Fruit fly (Drosophila melanogaster) whole organism, embryonic: ENCODE data around the gene Irbp.

Experiments used
- Awh ChIP-seq: fragments of 200-800 bp; sonication (Bioruptor generic); IDR thresholded peaks from 2 replicates; pipeline ENCODE4, ENCODE4 v1.3.6; 2022; ENCODE audit warnings: missing biosample characterization, missing genetic modification characterization
- C15 ChIP-seq: fragments of 200-800 bp; sonication (Bioruptor generic); IDR thresholded peaks from 3 replicates; pipeline ENCODE4 v1.3.6; 2022; ENCODE audit warnings: missing biosample characterization, missing genetic modification characterization
- CG1024 ChIP-seq: fragments of 200-800 bp; sonication (Bioruptor generic); IDR thresholded peaks from 2 replicates; pipeline ENCODE4 v1.3.6; 2022; ENCODE audit warnings: missing biosample characterization, missing genetic modification characterization
- CG10267 ChIP-seq: fragments of 200-800 bp; sonication (Bioruptor generic); optimal IDR thresholded peaks from 2 replicates; lab custom pipeline; 2018; ENCODE audit warnings: missing biosample characterization, mild to moderate bottlenecking, missing genetic modification characterization, moderate library complexity
- CG14441 ChIP-seq: fragments of 200-800 bp; sonication (Bioruptor generic); IDR thresholded peaks from 2 replicates; pipeline ENCODE4 v1.3.6; 2022; ENCODE audit warnings: missing biosample characterization, missing genetic modification characterization
- CG15479 ChIP-seq: fragments of 200-800 bp; sonication (Bioruptor generic); optimal IDR thresholded peaks from 3 replicates; lab custom pipeline; 2019; ENCODE audit warnings: missing biosample characterization, mild to moderate bottlenecking, missing genetic modification characterization, moderate library complexity
- CG1602 ChIP-seq: fragments of 200-800 bp; sonication (Bioruptor generic); optimal IDR thresholded peaks from 3 replicates; lab custom pipeline; 2016; ENCODE audit warnings: missing biosample characterization, missing genetic modification characterization
- CG17361 ChIP-seq: fragments of 200-800 bp; sonication (Bioruptor generic); IDR thresholded peaks from 3 replicates; pipeline ENCODE4 v1.3.6; 2022; ENCODE audit warnings: missing biosample characterization, missing genetic modification characterization
- CG2889 ChIP-seq: fragments of 200-800 bp; sonication (Bioruptor generic); IDR thresholded peaks from 3 replicates; pipeline ENCODE4 v1.3.6; 2022; ENCODE audit warnings: missing biosample characterization, missing genetic modification characterization
- CG3163 ChIP-seq: fragments of 200-800 bp; sonication (Bioruptor generic); optimal IDR thresholded peaks from 3 replicates; lab custom pipeline; 2016; ENCODE audit warnings: missing biosample characterization, missing genetic modification characterization
- CG34376 ChIP-seq: fragments of 200-800 bp; sonication (Bioruptor generic); optimal IDR thresholded peaks from 2 replicates; lab custom pipeline; 2018; ENCODE audit warnings: missing biosample characterization, mild to moderate bottlenecking, missing genetic modification characterization
- CG3847 ChIP-seq: fragments of 200-800 bp; sonication (Bioruptor generic); IDR thresholded peaks from 2 replicates; pipeline ENCODE4 v1.3.6; 2022; ENCODE audit warnings: missing biosample characterization, missing genetic modification characterization
- CG4360 ChIP-seq: fragments of 200-800 bp; sonication (Bioruptor generic); IDR thresholded peaks from 2 replicates; pipeline ENCODE4 v1.3.6; 2022; ENCODE audit warnings: missing biosample characterization, missing genetic modification characterization
- CG5180 ChIP-seq: fragments of 200-800 bp; sonication (Bioruptor generic); optimal IDR thresholded peaks from 3 replicates; lab custom pipeline; 2017; ENCODE audit warnings: missing biosample characterization, missing genetic modification characterization, mild to moderate bottlenecking, moderate library complexity, missing genetic modification reagents
- CG5953 ChIP-seq: fragments of 200-800 bp; sonication (Bioruptor generic); IDR thresholded peaks from 2 replicates; pipeline ENCODE4 v1.3.6; 2022; ENCODE audit warnings: missing biosample characterization, missing genetic modification characterization
- CG6854 ChIP-seq: fragments of 200-800 bp; sonication (Bioruptor generic); optimal IDR thresholded peaks from 3 replicates; lab custom pipeline; 2017; ENCODE audit warnings: missing biosample characterization, mild to moderate bottlenecking, missing genetic modification characterization
- CG7357 ChIP-seq: fragments of 200-800 bp; sonication (Bioruptor generic); IDR thresholded peaks from 3 replicates; pipeline ENCODE4 v1.3.6; 2022; ENCODE audit warnings: missing biosample characterization, missing genetic modification characterization
- CG7556 ChIP-seq: fragments of 200-800 bp; sonication (Bioruptor generic); optimal IDR thresholded peaks from 2 replicates; lab custom pipeline; 2017; ENCODE audit warnings: missing biosample characterization, mild to moderate bottlenecking, missing genetic modification characterization
- CG7963 ChIP-seq: fragments of 200-800 bp; sonication (Bioruptor generic); IDR thresholded peaks from 3 replicates; pipeline ENCODE4 v1.3.6; 2022; ENCODE audit warnings: missing biosample characterization, missing genetic modification characterization; ENCODE audit not compliant: partially characterized antibody
- CG7987 ChIP-seq: fragments of 200-800 bp; sonication (Bioruptor generic); optimal IDR thresholded peaks from 2 replicates; lab custom pipeline; 2018; ENCODE audit warnings: missing biosample characterization, mild to moderate bottlenecking, missing genetic modification characterization, moderate library complexity
- CG8944 ChIP-seq: fragments of 200-800 bp; sonication (Bioruptor generic); optimal IDR thresholded peaks from 3 replicates; lab custom pipeline; 2016; ENCODE audit warnings: missing biosample characterization, missing genetic modification characterization
- CG9876 ChIP-seq: fragments of 200-800 bp; sonication (Bioruptor generic); optimal IDR thresholded peaks from 2 replicates; lab custom pipeline; 2016; ENCODE audit warnings: missing biosample characterization, missing genetic modification characterization
- Doc3 ChIP-seq: fragments of 200-800 bp; sonication (Bioruptor generic); IDR thresholded peaks from 3 replicates; pipeline ENCODE4 v1.3.6; 2022; ENCODE audit warnings: missing biosample characterization, missing genetic modification characterization; ENCODE audit not compliant: partially characterized antibody
- HLH3B ChIP-seq: fragments of 200-800 bp; sonication (Bioruptor generic); IDR thresholded peaks from 2 replicates; pipeline ENCODE4 v1.3.6; 2022; ENCODE audit warnings: missing biosample characterization, missing genetic modification characterization
- HLHmδ ChIP-seq: fragments of 200-800 bp; sonication (Bioruptor generic); optimal IDR thresholded peaks from 2 replicates; lab custom pipeline; 2018; ENCODE audit warnings: missing biosample characterization, mild to moderate bottlenecking, missing genetic modification characterization, moderate library complexity
- Hmx ChIP-seq: fragments of 200-800 bp; sonication (Bioruptor generic); optimal IDR thresholded peaks from 2 replicates; lab custom pipeline; 2016; ENCODE audit warnings: missing biosample characterization, missing genetic modification characterization
- MBD-R2 ChIP-seq: fragments of 200-800 bp; sonication (Bioruptor generic); IDR thresholded peaks from 2 replicates; pipeline ENCODE4 v1.3.6; 2022; ENCODE audit warnings: missing biosample characterization, missing genetic modification characterization
- Oli ChIP-seq: fragments of 200-800 bp; sonication (Bioruptor generic); optimal IDR thresholded peaks from 2 replicates; lab custom pipeline; 2018; ENCODE audit warnings: missing biosample characterization, mild to moderate bottlenecking, missing genetic modification characterization, moderate library complexity
- Sin3A ChIP-seq: fragments of >200 bp; optimal IDR thresholded peaks from 2 replicates; lab custom pipeline; 2018
- ash1 ChIP-seq: fragments of 200-800 bp; sonication (Bioruptor generic); optimal IDR thresholded peaks from 2 replicates; lab custom pipeline; 2018; ENCODE audit warnings: missing biosample characterization, mild to moderate bottlenecking, missing genetic modification characterization
- br ChIP-seq: fragments of >200 bp; optimal IDR thresholded peaks from 2 replicates; lab custom pipeline; 2017
- btn ChIP-seq: fragments of 200-800 bp; sonication (Bioruptor generic); optimal IDR thresholded peaks from 2 replicates; lab custom pipeline; 2016; ENCODE audit warnings: missing biosample characterization, missing genetic modification characterization
- crp ChIP-seq, 2 experiments: fragments of 200-800 bp; sonication (Bioruptor generic); optimal IDR thresholded peaks; 2 replicates in 1 of 2; 3 replicates in 1 of 2; lab custom pipeline; 2017; ENCODE audit warnings: missing biosample characterization in 2 of 2, missing genetic modification characterization in 2 of 2, mild to moderate bottlenecking in 1 of 2, moderate library complexity in 1 of 2
- dimm ChIP-seq: fragments of 200-800 bp; sonication (Bioruptor generic); IDR thresholded peaks from 2 replicates; pipeline ENCODE4 v1.3.6; 2022; ENCODE audit warnings: missing biosample characterization, missing genetic modification characterization
- fd102C ChIP-seq: fragments of 200-800 bp; sonication (Bioruptor generic); optimal IDR thresholded peaks from 2 replicates; lab custom pipeline; 2018; ENCODE audit warnings: missing biosample characterization, mild to moderate bottlenecking, missing genetic modification characterization, moderate library complexity
- gcm ChIP-seq: fragments of 200-800 bp; sonication (Bioruptor generic); optimal IDR thresholded peaks from 2 replicates; lab custom pipeline; 2019; ENCODE audit warnings: missing biosample characterization, mild to moderate bottlenecking, missing genetic modification characterization, moderate library complexity
- jing ChIP-seq: fragments of 200-800 bp; sonication (Bioruptor generic); optimal IDR thresholded peaks from 2 replicates; lab custom pipeline; 2018; ENCODE audit warnings: missing biosample characterization, mild to moderate bottlenecking, missing genetic modification characterization
- kay ChIP-seq: fragments of 200-800 bp; sonication (Bioruptor generic); optimal IDR thresholded peaks from 2 replicates; lab custom pipeline; 2016; ENCODE audit warnings: missing biosample characterization, missing genetic modification characterization
- knrl ChIP-seq: fragments of 200-800 bp; sonication (Bioruptor generic); IDR thresholded peaks from 3 replicates; pipeline ENCODE4 v1.3.6; 2022; ENCODE audit warnings: missing biosample characterization, missing genetic modification characterization; ENCODE audit not compliant: partially characterized antibody
- maf-S ChIP-seq: fragments of 200-800 bp; sonication (Bioruptor generic); optimal IDR thresholded peaks from 2 replicates; lab custom pipeline; 2016; ENCODE audit warnings: missing biosample characterization, missing genetic modification characterization
- mirr ChIP-seq: fragments of 200-800 bp; sonication (Bioruptor generic); optimal IDR thresholded peaks from 3 replicates; lab custom pipeline; 2018; ENCODE audit warnings: missing biosample characterization, mild to moderate bottlenecking, missing genetic modification characterization
- nau ChIP-seq: fragments of 200-800 bp; sonication (Bioruptor generic); optimal IDR thresholded peaks from 3 replicates; lab custom pipeline; 2017; ENCODE audit warnings: missing biosample characterization, mild to moderate bottlenecking, missing genetic modification characterization, missing genetic modification reagents
- org-1 ChIP-seq: fragments of 200-800 bp; sonication (Bioruptor generic); optimal IDR thresholded peaks from 2 replicates; lab custom pipeline; 2017; ENCODE audit warnings: missing biosample characterization, missing genetic modification characterization
- otp ChIP-seq: fragments of 200-800 bp; sonication (Bioruptor generic); IDR thresholded peaks from 3 replicates; pipeline ENCODE4, ENCODE4 v1.3.6; 2022; ENCODE audit warnings: missing biosample characterization, missing genetic modification characterization
- pros ChIP-seq: fragments of 200-800 bp; sonication (Bioruptor generic); optimal IDR thresholded peaks from 3 replicates; lab custom pipeline; 2019; ENCODE audit warnings: missing biosample characterization, mild to moderate bottlenecking, missing genetic modification characterization, moderate library complexity
- psq ChIP-seq: fragments of 200-800 bp; sonication (Bioruptor generic); optimal IDR thresholded peaks from 2 replicates; lab custom pipeline; 2017; ENCODE audit warnings: missing biosample characterization, missing genetic modification characterization
- sens-2 ChIP-seq: fragments of 200-800 bp; sonication (Bioruptor generic); IDR thresholded peaks from 2 replicates; pipeline ENCODE4 v1.3.6; 2022; ENCODE audit warnings: missing biosample characterization, missing genetic modification characterization
- sob ChIP-seq: fragments of 200-800 bp; sonication (Bioruptor generic); IDR thresholded peaks from 2 replicates; pipeline ENCODE4 v1.3.6; 2022; ENCODE audit warnings: missing biosample characterization, missing genetic modification characterization
- stwl ChIP-seq: fragments of 200-800 bp; sonication (Bioruptor generic); optimal IDR thresholded peaks from 3 replicates; lab custom pipeline; 2018; ENCODE audit warnings: missing biosample characterization, mild to moderate bottlenecking, missing genetic modification characterization, moderate library complexity
- tin ChIP-seq: fragments of 200-800 bp; sonication (Bioruptor generic); optimal IDR thresholded peaks from 3 replicates; lab custom pipeline; 2016; ENCODE audit warnings: missing biosample characterization, missing genetic modification characterization

The Irbp gene

DNA sequence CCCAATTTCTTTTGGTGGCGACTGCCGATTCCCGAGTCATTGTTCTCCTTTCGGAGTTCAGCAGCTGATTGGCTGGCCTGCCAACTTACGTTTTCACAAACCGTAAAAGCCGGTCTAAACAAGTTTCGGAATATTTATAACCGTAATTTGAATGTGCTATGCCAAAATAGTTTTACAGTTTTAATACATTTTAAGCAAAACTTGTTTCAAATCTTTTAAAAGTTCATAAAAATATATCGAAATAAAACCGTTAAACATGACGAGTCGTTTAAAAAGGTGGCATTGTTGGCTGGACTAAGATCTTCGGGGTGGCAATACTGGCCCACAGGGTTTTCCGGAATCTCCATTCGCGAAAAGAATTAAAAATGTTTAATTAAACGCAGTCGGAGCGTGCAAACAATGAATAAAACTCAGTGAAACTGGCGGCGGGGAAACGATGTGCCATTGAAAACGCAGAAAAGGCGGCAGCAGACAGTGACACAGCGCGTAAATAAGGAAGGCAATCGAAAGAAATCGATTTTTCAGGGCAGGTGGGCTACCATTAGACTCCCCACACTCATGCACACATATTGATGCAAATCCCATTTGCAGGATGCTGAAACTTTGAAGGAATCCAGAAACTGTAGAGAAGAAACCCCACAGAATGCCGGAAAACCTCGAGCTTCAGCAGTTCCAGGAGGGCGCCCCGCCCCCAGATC, 25.8 kb downstream of the Irbp start, which contains the start of the genes Exd2 and CG5281 (continued):
- peak; percentile 34; the same call in 1 of the 2 replicates for TF ChIP-seq Awh (GFP tag; lab: Robert Waterston, UW)
- TF ChIP-seq CG7556 (GFP tag; lab: Kevin White, UChicago) = peak; percentile 43
- TF ChIP-seq CG5180 (GFP tag; lab: Kevin White, UChicago) = no peak
- no peak for TF ChIP-seq CG4360
- peak; percentile 48 for TF ChIP-seq Oli (tag; lab: Kevin White, UChicago)
- TF ChIP-seq CG8944 (GFP tag; lab: Kevin White, UChicago) = peak; percentile 14
- peak; percentile 24; the same call in 1 of the 2 replicates for TF ChIP-seq HLH3B (GFP tag; lab: Robert Waterston, UW)
- peak; percentile 24 for TF ChIP-seq CG34376 (GFP tag; lab: Kevin White, UChicago)
- TF ChIP-seq ash1 = no peak
- TF ChIP-seq kay (GFP tag; lab: Kevin White, UChicago) = peak; percentile 46
- TF ChIP-seq MBD-R2 (GFP tag; lab: Robert Waterston, UW) = peak; percentile 73
- TF ChIP-seq Sin3A (lab: Kevin White, UChicago) = peak; percentile 86
- no peak for TF ChIP-seq CG7963 (GFP tag; lab: Robert Waterston, UW)
- peak; percentile 20 for TF ChIP-seq CG7987 (GFP tag; lab: Kevin White, UChicago)
- peak; percentile 5 for TF ChIP-seq maf-S (GFP tag; lab: Kevin White, UChicago)
- TF ChIP-seq sens-2 (GFP tag; lab: Robert Waterston, UW) = no peak
- no peak for TF ChIP-seq pros (GFP tag; lab: Kevin White, UChicago)
- no peak for TF ChIP-seq dimm (GFP tag; lab: Robert Waterston, UW)
- no peak for TF ChIP-seq CG5953 (GFP tag; lab: Robert Waterston, UW)
- TF ChIP-seq CG7357 (GFP tag; lab: Robert Waterston, UW) = no peak
- no peak for TF ChIP-seq CG15479 (GFP tag; lab: Kevin White, UChicago)
- TF ChIP-seq otp = 0 out of 3 replicates have a peak, but pooled peaks have one; percentile 7
- TF ChIP-seq HLHmδ (GFP tag; lab: Kevin White, UChicago) = no peak
- TF ChIP-seq jing (GFP tag; lab: Kevin White, UChicago) = no peak
- no peak for TF ChIP-seq Doc3 (GFP tag; lab: Robert Waterston, UW)
- TF ChIP-seq Hmx (GFP tag; lab: Kevin White, UChicago) = no peak
- TF ChIP-seq CG1024 (GFP tag; lab: Robert Waterston, UW) = no peak
- no peak for TF ChIP-seq CG2889 (GFP tag; lab: Robert Waterston, UW)
- TF ChIP-seq CG6854 (GFP tag; lab: Kevin White, UChicago) = no peak
- no peak for TF ChIP-seq psq (GFP tag; lab: Kevin White, UChicago)
- TF ChIP-seq mirr (GFP tag; lab: Kevin White, UChicago) = peak; percentile 7
- TF ChIP-seq org-1 = no peak
- TF ChIP-seq br (lab: Kevin White, UChicago) = no peak
- peak; percentile 60 to 93 for TF ChIP-seq crp (GFP tag; optimal IDR thresholded peaks at IDR 0.05; lab: Kevin White, UChicago)
- peak; percentile 77 for TF ChIP-seq stwl (tag; lab: Kevin White, UChicago)
- TF ChIP-seq CG1602 (GFP tag; lab: Kevin White, UChicago) = peak; percentile 42
- no peak for TF ChIP-seq CG14441 (GFP tag; lab: Robert Waterston, UW)
- no peak for TF ChIP-seq fd102C (GFP tag; lab: Kevin White, UChicago)
- TF ChIP-seq gcm (GFP tag; lab: Kevin White, UChicago) = peak; percentile 46
- peak; percentile 64 for TF ChIP-seq CG10267 (tag; lab: Kevin White, UChicago)
- peak; percentile 59 for TF ChIP-seq tin
- TF ChIP-seq sob (GFP tag; lab: Robert Waterston, UW) = peak; percentile 43; the same call in 1 of the 2 replicates
- TF ChIP-seq CG3847 (GFP tag; lab: Robert Waterston, UW) = peak; percentile 72
- peak; percentile 12 for TF ChIP-seq btn (GFP tag; lab: Kevin White, UChicago)
- peak; percentile 25 for TF ChIP-seq CG3163
- no peak for TF ChIP-seq C15
- no peak for TF ChIP-seq nau (GFP tag; lab: Kevin White, UChicago)
- TF ChIP-seq knrl (GFP tag; lab: Robert Waterston, UW) = peak; percentile 55
- TF ChIP-seq CG9876 = peak; percentile 21
- TF ChIP-seq CG17361 (GFP tag; lab: Robert Waterston, UW) = peak; percentile 64; the same call in 2 of the 3 replicates
